Worm (Caenorhabditis elegans): ENCODE results near the gene F46G11.2.

The F46G11.2 gene

DNA sequence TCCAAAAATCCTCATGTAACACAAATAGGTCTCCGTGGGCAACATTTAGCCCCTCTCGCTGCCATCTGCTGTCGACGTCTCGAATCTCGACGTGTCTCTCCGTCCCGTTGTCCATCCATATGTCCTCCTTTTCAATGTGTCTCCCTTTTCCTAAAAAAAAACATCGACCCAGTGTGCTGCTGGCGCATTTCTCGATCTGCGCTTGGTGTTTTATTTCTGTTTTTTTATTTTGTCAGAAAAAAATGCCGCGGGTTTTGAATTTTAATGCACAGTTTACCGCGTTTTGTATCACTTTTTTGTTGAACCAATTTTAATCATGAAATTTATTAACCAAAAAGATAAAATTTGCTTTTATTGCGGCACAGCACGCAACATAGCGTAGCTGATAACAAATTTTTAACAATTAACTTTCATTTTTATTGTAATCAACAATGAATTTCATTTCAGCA is 12.1 kb upstream of the F46G11.2 start (continued):
- no peak for TF ChIP-seq grh-1 (GFP tag; IDR thresholded peaks at IDR 0.05)
- no peak for TF ChIP-seq lir-3 (tag; optimal IDR thresholded peaks at IDR 0.05; ENCODE audit: poor library complexity)
- TF ChIP-seq efl-3 (GFP tag; optimal IDR thresholded peaks at IDR 0.05) = no peak
- peak; percentile 28 for TF ChIP-seq mef-2 (tag; optimal IDR thresholded peaks at IDR 0.05)
- TF ChIP-seq egl-13 (tag; optimal IDR thresholded peaks at IDR 0.05) = peak; percentile 15
- no peak for TF ChIP-seq ceh-88 (GFP tag; IDR thresholded peaks at IDR 0.05)
- peak in 1 of 2 experiments; percentile 9 for TF ChIP-seq ztf-11 (tag; optimal IDR thresholded peaks at IDR 0.05)
- TF ChIP-seq skn-1 (tag; optimal IDR thresholded peaks at IDR 0.05) = peak; percentile 62
- TF ChIP-seq unc-62 (GFP tag; optimal IDR thresholded peaks at IDR 0.05) = no peak
- peak; percentile 81 for TF ChIP-seq blmp-1 (tag; optimal IDR thresholded peaks at IDR 0.05)
- no peak for TF ChIP-seq unc-98 (GFP tag; IDR thresholded peaks at IDR 0.05)
- TF ChIP-seq unc-30 (tag; optimal IDR thresholded peaks at IDR 0.05) = no peak
- TF ChIP-seq hlh-17 (GFP tag; optimal IDR thresholded peaks at IDR 0.05; ENCODE audit: borderline replicate concordance) = no peak
- TF ChIP-seq lin-39 (tag; optimal IDR thresholded peaks at IDR 0.05) = peak; percentile 48

- TF ChIP-seq swsn-7 (tag; optimal IDR thresholded peaks at IDR 0.05) (peak; percentile 38), nhr-20 (tag; optimal IDR thresholded peaks at IDR 0.05) (peak; percentile 48), unc-86 (tag; optimal IDR thresholded peaks at IDR 0.05) (no peak), ets-5 (GFP tag; IDR thresholded peaks at IDR 0.05) (no peak), elt-2 (tag; optimal IDR thresholded peaks at IDR 0.05) (peak; percentile 9), ztf-4 (tag; optimal IDR thresholded peaks at IDR 0.05) (peak; percentile 50), fkh-8 (tag; optimal IDR thresholded peaks at IDR 0.05) (no peak), efl-1 (optimal IDR thresholded peaks at IDR 0.05) (peak; percentile 0 to 11), efl-1 (GFP tag; optimal IDR thresholded peaks at IDR 0.05 in 1 of 2) (no peak), F16B12.6 (tag; optimal IDR thresholded peaks at IDR 0.05) (no peak), nhr-90 (tag; optimal IDR thresholded peaks at IDR 0.05; ENCODE audit: poor library complexity) (peak; percentile 35), snu-23 (GFP tag; optimal IDR thresholded peaks at IDR 0.05) (peak; percentile 65), lin-35 (GFP tag; optimal IDR thresholded peaks at IDR 0.05) (peak in 1 of 2 experiments; percentile 1), nhr-47 (tag; optimal IDR thresholded peaks at IDR 0.05) (peak; percentile 17), elt-3 (tag; optimal IDR thresholded peaks at IDR 0.05) (peak in 2 of 6 experiments; percentile 15 to 17), mep-1 (tag; optimal IDR thresholded peaks at IDR 0.05) (peak; percentile 40), nhr-19 (GFP tag; conservative IDR thresholded peaks at IDR 0.05) (peak; percentile 55), unc-98 (GFP tag; IDR thresholded peaks at IDR 0.05) (no peak), lin-14 (GFP tag; optimal IDR thresholded peaks at IDR 0.05) (peak; percentile 80), skn-1 (tag; optimal IDR thresholded peaks at IDR 0.05) (no peak), blmp-1 (tag; optimal IDR thresholded peaks at IDR 0.05) (peak; percentile 44), ceh-90 (tag; optimal IDR thresholded peaks at IDR 0.05) (no peak), nhr-71 (tag; optimal IDR thresholded peaks at IDR 0.05) (peak; percentile 77), nhr-28 (tag; optimal IDR thresholded peaks at IDR 0.05) (no peak), dsc-1 (tag; optimal IDR thresholded peaks at IDR 0.05) (peak; percentile 26), lir-3 (tag; optimal IDR thresholded peaks at IDR 0.05; ENCODE audit: poor library complexity) (peak; percentile 14), tbx-2 (tag; optimal IDR thresholded peaks at IDR 0.05) (no peak), nhr-85 (tag) (peak; percentile 36), rnt-1 (tag; optimal IDR thresholded peaks at IDR 0.05) (peak; percentile 61), lsy-2 (tag; optimal IDR thresholded peaks at IDR 0.05) (peak; percentile 39 to 40), mdl-1 (tag; optimal IDR thresholded peaks at IDR 0.05) (peak in 1 of 2 experiments; percentile 85)
Measured at ce11 chrX:5780672-5781182, 7.2 kb upstream of the F46G11.2 start, which contains the start of gene sft-4. Gene sft-4, minus strand, starts transcription at chrX:5780722.
